Worm (Caenorhabditis elegans) whole organism, L2 larva: Measurements from ENCODE around the gene srd-9.

Experiments used
- C34F6.9 ChIP-seq: fragments of 150-350 bp; optimal IDR thresholded peaks from 2 replicates; lab custom pipeline; 2014; ENCODE audit warnings: missing biosample characterization, missing genetic modification characterization
- F13H6.1 ChIP-seq: sonication (generic microtip); optimal IDR thresholded peaks from 2 replicates; lab custom pipeline; 2016; ENCODE audit warnings: missing genetic modification characterization, missing compliant biosample characterization
- R02D3.7 ChIP-seq: fragments of 150-350 bp; optimal IDR thresholded peaks from 2 replicates; lab custom pipeline; 2014; ENCODE audit warnings: missing biosample characterization, missing genetic modification characterization
- alr-1 ChIP-seq: fragments of 150-350 bp; optimal IDR thresholded peaks from 2 replicates; lab custom pipeline; 2014; ENCODE audit warnings: missing biosample characterization, missing genetic modification characterization
- aly-2 ChIP-seq: fragments of 150-350 bp; optimal IDR thresholded peaks from 2 replicates; lab custom pipeline; 2014; ENCODE audit warnings: missing biosample characterization, missing genetic modification characterization
- ama-1 ChIP-seq: fragments of 150-350 bp; optimal IDR thresholded peaks from 2 replicates; lab custom pipeline; 2018; ENCODE audit warnings: inconsistent platforms
- blmp-1 ChIP-seq: sonication (generic microtip); optimal IDR thresholded peaks from 2 replicates; lab custom pipeline; 2017; ENCODE audit warnings: missing genetic modification characterization, mild to moderate bottlenecking, missing compliant biosample characterization, antibody characterized with exemption, moderate library complexity; ENCODE audit not compliant: insufficient read depth
- ceh-16 ChIP-seq: fragments of 150-350 bp; optimal IDR thresholded peaks from 2 replicates; lab custom pipeline; 2014; ENCODE audit warnings: missing biosample characterization, missing genetic modification characterization
- ceh-82 ChIP-seq: fragments of 150-350 bp; optimal IDR thresholded peaks from 2 replicates; lab custom pipeline; 2014; ENCODE audit warnings: missing biosample characterization, missing genetic modification characterization
- crh-2 ChIP-seq: sonication (generic microtip); optimal IDR thresholded peaks from 2 replicates; lab custom pipeline; 2017; ENCODE audit warnings: missing biosample characterization, missing genetic modification characterization
- dmd-4 ChIP-seq: sonication (generic microtip); optimal IDR thresholded peaks from 2 replicates; lab custom pipeline; 2017; ENCODE audit warnings: missing biosample characterization, missing genetic modification characterization
- egl-27 ChIP-seq: sonication (generic microtip); optimal IDR thresholded peaks from 3 replicates; lab custom pipeline; 2017; ENCODE audit warnings: missing biosample characterization, missing genetic modification reagents, missing genetic modification characterization
- elt-3 ChIP-seq: sonication (generic microtip); optimal IDR thresholded peaks from 2 replicates; lab custom pipeline; 2017; ENCODE audit warnings: missing biosample characterization, missing genetic modification characterization
- gmeb-1 ChIP-seq: fragments of 150-350 bp; optimal IDR thresholded peaks from 2 replicates; lab custom pipeline; 2014; ENCODE audit warnings: missing biosample characterization, missing genetic modification characterization
- lin-11 ChIP-seq: fragments of 150-350 bp; sonication (generic microtip); optimal IDR thresholded peaks from 2 replicates; lab custom pipeline; 2014; ENCODE audit warnings: missing biosample characterization, missing genetic modification characterization, inconsistent platforms, mixed read lengths
- lin-13 ChIP-seq: fragments of 150-350 bp; optimal IDR thresholded peaks from 2 replicates; lab custom pipeline; 2014; ENCODE audit warnings: missing biosample characterization, missing genetic modification reagents, missing genetic modification characterization
- lsy-2 ChIP-seq, 2 experiments: fragments of 150-350 bp in 1 of 2; sonication (generic microtip) in 1 of 2; optimal IDR thresholded peaks; 2 replicates each; lab custom pipeline; 2014 to 2017; ENCODE audit warnings: missing biosample characterization in 2 of 2, missing genetic modification characterization in 2 of 2
- mab-5 ChIP-seq: fragments of 150-350 bp; optimal IDR thresholded peaks from 2 replicates; lab custom pipeline; 2014; ENCODE audit warnings: missing biosample characterization, missing genetic modification characterization
- mbf-1 ChIP-seq: sonication (generic microtip); optimal IDR thresholded peaks from 2 replicates; lab custom pipeline; 2017; ENCODE audit warnings: missing biosample characterization, missing genetic modification characterization
- mdl-1 ChIP-seq, 2 experiments: fragments of 150-350 bp in 1 of 2; sonication (generic microtip) in 1 of 2; optimal IDR thresholded peaks; 2 replicates each; lab custom pipeline; 2017; ENCODE audit warnings: missing biosample characterization in 2 of 2, missing genetic modification characterization in 2 of 2
- nhr-11 ChIP-seq: fragments of 150-350 bp; optimal IDR thresholded peaks from 2 replicates; lab custom pipeline; 2014; ENCODE audit warnings: missing biosample characterization, missing genetic modification characterization
- nhr-12 ChIP-seq: fragments of 150-350 bp; optimal IDR thresholded peaks from 2 replicates; lab custom pipeline; 2014; ENCODE audit warnings: missing biosample characterization, missing genetic modification characterization
- nhr-129 ChIP-seq: fragments of 150-350 bp; optimal IDR thresholded peaks from 2 replicates; lab custom pipeline; 2014; ENCODE audit warnings: missing biosample characterization, missing genetic modification characterization
- nhr-21 ChIP-seq: fragments of 150-350 bp; optimal IDR thresholded peaks from 2 replicates; lab custom pipeline; 2014; ENCODE audit warnings: missing biosample characterization, missing genetic modification characterization
- nhr-237 ChIP-seq: fragments of 150-350 bp; optimal IDR thresholded peaks from 2 replicates; lab custom pipeline; 2014; ENCODE audit warnings: missing biosample characterization, missing genetic modification characterization
- nhr-6 ChIP-seq: fragments of 150-350 bp; optimal IDR thresholded peaks from 2 replicates; lab custom pipeline; 2014; ENCODE audit warnings: missing biosample characterization, missing genetic modification characterization
- nhr-77 ChIP-seq: fragments of 150-350 bp; optimal IDR thresholded peaks from 2 replicates; lab custom pipeline; 2014; ENCODE audit warnings: missing biosample characterization, missing genetic modification characterization
- peb-1 ChIP-seq: fragments of 150-350 bp; optimal IDR thresholded peaks from 2 replicates; lab custom pipeline; 2014; ENCODE audit warnings: missing biosample characterization, missing genetic modification characterization
- sem-4 ChIP-seq: fragments of 150-350 bp; optimal IDR thresholded peaks from 2 replicates; lab custom pipeline; 2014; ENCODE audit warnings: missing biosample characterization, missing genetic modification reagents, missing genetic modification characterization
- skn-1 ChIP-seq: sonication (generic microtip); optimal IDR thresholded peaks from 2 replicates; lab custom pipeline; 2017; ENCODE audit warnings: missing biosample characterization, missing genetic modification characterization
- sma-3 ChIP-seq: sonication (generic microtip); optimal IDR thresholded peaks from 2 replicates; lab custom pipeline; 2016; ENCODE audit warnings: missing genetic modification reagents, missing genetic modification characterization, missing compliant biosample characterization
- sma-9 ChIP-seq, 2 experiments: fragments of 150-350 bp in 1 of 2; sonication (generic microtip) in 1 of 2; optimal IDR thresholded peaks; 2 replicates each; lab custom pipeline; 2014 to 2016; ENCODE audit warnings: missing genetic modification characterization in 2 of 2, mild to moderate bottlenecking in 1 of 2, missing biosample characterization in 1 of 2, missing compliant biosample characterization in 1 of 2, missing genetic modification reagents in 1 of 2, moderate library complexity in 1 of 2
- snpc-4 ChIP-seq: fragments of 150-350 bp; optimal IDR thresholded peaks from 2 replicates; lab custom pipeline; 2014; ENCODE audit warnings: missing biosample characterization, missing genetic modification characterization
- unc-55 ChIP-seq: fragments of 150-350 bp; sonication (generic microtip); optimal IDR thresholded peaks from 3 replicates; lab custom pipeline; 2014; ENCODE audit warnings: missing biosample characterization, missing genetic modification reagents, missing genetic modification characterization
- ztf-1 ChIP-seq: fragments of 200-800 bp; sonication (Bioruptor generic); conservative IDR thresholded peaks from 2 replicates; pipeline ENCODE4 v1.3.6; 2022; ENCODE audit warnings: missing genetic modification characterization, missing compliant biosample characterization
- ztf-11 ChIP-seq: sonication (generic microtip); optimal IDR thresholded peaks from 2 replicates; lab custom pipeline; 2017; ENCODE audit warnings: missing biosample characterization, missing genetic modification characterization
- ztf-4 ChIP-seq: fragments of 150-350 bp; optimal IDR thresholded peaks from 2 replicates; lab custom pipeline; 2014; ENCODE audit warnings: missing biosample characterization, missing genetic modification characterization

Gene srd-9

ce11 chrV:5329677-5330266 lies 21.8 kb upstream of the srd-9 start (continued):
- no peak for TF ChIP-seq ceh-16 (tag; lab: Kevin White, UChicago)
- TF ChIP-seq peb-1 = no peak
- no peak for TF ChIP-seq ztf-11
- TF ChIP-seq unc-55 (GFP tag; lab: Kevin White, UChicago) = no peak
- no peak for TF ChIP-seq sem-4 (tag; lab: Kevin White, UChicago)
- no peak for TF ChIP-seq nhr-237
- TF ChIP-seq mdl-1 (tag; optimal IDR thresholded peaks at IDR 0.05; lab: Kevin White, UChicago) = no peak
- no peak for TF ChIP-seq sma-9 (GFP tag; optimal IDR thresholded peaks at IDR 0.05; lab: Kevin White, UChicago)
- no peak for TF ChIP-seq sma-9 (tag; optimal IDR thresholded peaks at IDR 0.05; lab: Kevin White, UChicago)
- TF ChIP-seq lsy-2 (tag; optimal IDR thresholded peaks at IDR 0.05; lab: Kevin White, UChicago) = no peak
- TF ChIP-seq nhr-77 = no peak
- TF ChIP-seq nhr-21 = peak; percentile 27
- peak; percentile 42 for TF ChIP-seq C34F6.9 (tag; lab: Kevin White, UChicago)

ce11 chrV:5330967-5331366 lies 20.6 kb upstream of the srd-9 start, which contains the start of gene srg-26:
TSS of gene srg-26 (plus strand) at chrV:5331267.
- no peak for TF ChIP-seq lin-11 (tag; lab: Kevin White, UChicago)
- TF ChIP-seq peb-1 = no peak
- TF ChIP-seq nhr-11 (tag; lab: Kevin White, UChicago) = no peak
- TF ChIP-seq dmd-4 (tag; lab: Kevin White, UChicago) = no peak
- TF ChIP-seq ama-1 (lab: Kevin White, UChicago) = no peak
- TF ChIP-seq nhr-129 (tag; lab: Kevin White, UChicago) = no peak
- TF ChIP-seq aly-2 (tag; lab: Kevin White, UChicago) = no peak
- TF ChIP-seq elt-3 = no peak
- no peak for TF ChIP-seq blmp-1
- TF ChIP-seq alr-1 (tag; lab: Kevin White, UChicago) = no peak
- no peak for TF ChIP-seq nhr-77
- no peak for TF ChIP-seq lsy-2 (tag; optimal IDR thresholded peaks at IDR 0.05; lab: Kevin White, UChicago)

ce11 chrV:5334588-5334987 lies 17.0 kb upstream of the srd-9 start, which contains the start of gene srg-28:
TSS of gene srg-28 (plus strand) at chrV:5334888.
- TF ChIP-seq ceh-82 (tag; lab: Kevin White, UChicago) (no peak), ceh-16 (tag; lab: Kevin White, UChicago) (no peak), sma-3 (GFP tag; lab: Kevin White, UChicago) (no peak), ama-1 (lab: Kevin White, UChicago) (no peak), mab-5 (tag; lab: Kevin White, UChicago) (no peak), skn-1 (tag; lab: Kevin White, UChicago) (no peak), peb-1 (no peak), mbf-1 (tag; lab: Kevin White, UChicago) (no peak), lsy-2 (tag; optimal IDR thresholded peaks at IDR 0.05; lab: Kevin White, UChicago) (no peak), crh-2 (no peak), aly-2 (tag; lab: Kevin White, UChicago) (no peak), nhr-129 (tag; lab: Kevin White, UChicago) (no peak), nhr-77 (no peak), R02D3.7 (no peak), dmd-4 (tag; lab: Kevin White, UChicago) (no peak)

ce11 chrV:5336884-5337283 lies 14.7 kb upstream of the srd-9 start, which contains the start of gene srg-29:
TSS of gene srg-29 (plus strand) at chrV:5337184.
- no peak for TF ChIP-seq nhr-21
- no peak for TF ChIP-seq sem-4 (tag; lab: Kevin White, UChicago)
- TF ChIP-seq aly-2 (tag; lab: Kevin White, UChicago) = no peak
- no peak for TF ChIP-seq snpc-4
- TF ChIP-seq sma-9 (GFP tag; optimal IDR thresholded peaks at IDR 0.05; lab: Kevin White, UChicago) = no peak
- no peak for TF ChIP-seq sma-9 (tag; optimal IDR thresholded peaks at IDR 0.05; lab: Kevin White, UChicago)
- TF ChIP-seq gmeb-1 (tag; lab: Kevin White, UChicago) = no peak
- TF ChIP-seq lin-11 (tag; lab: Kevin White, UChicago) = no peak
- no peak for TF ChIP-seq R02D3.7
- no peak for TF ChIP-seq alr-1 (tag; lab: Kevin White, UChicago)
- TF ChIP-seq F13H6.1 (tag; lab: Kevin White, UChicago) = no peak
- no peak for TF ChIP-seq ztf-11
- TF ChIP-seq ztf-4 (tag; lab: Kevin White, UChicago) = no peak
- no peak for TF ChIP-seq ceh-82 (tag; lab: Kevin White, UChicago)
- TF ChIP-seq skn-1 (tag; lab: Kevin White, UChicago) = no peak
- TF ChIP-seq nhr-6 (tag; lab: Kevin White, UChicago) = no peak
- TF ChIP-seq egl-27 (tag; lab: Kevin White, UChicago) = no peak
- TF ChIP-seq ama-1 (lab: Kevin White, UChicago) = no peak
- TF ChIP-seq lin-13 (GFP tag; lab: Kevin White, UChicago) = no peak
- no peak for TF ChIP-seq nhr-12 (tag; lab: Kevin White, UChicago)
- no peak for TF ChIP-seq ztf-1 (GFP tag; lab: Robert Waterston, UW)
